Worm (Caenorhabditis elegans) whole organism, L1 larva: ENCODE measurements around the gene taf-6.2.

ENCODE experiments used
- aha-1 ChIP-seq: fragments of 150-350 bp; optimal IDR thresholded peaks from 2 replicates; lab custom pipeline; 2014; ENCODE audit warnings: missing biosample characterization, missing genetic modification characterization
- ceh-82 ChIP-seq, 3 experiments: fragments of 150-350 bp in 1 of 3; sonication (generic microtip) in 2 of 3; optimal IDR thresholded peaks; 2 replicates each; lab custom pipeline; 2014 to 2017; ENCODE audit warnings: missing biosample characterization in 3 of 3, missing genetic modification characterization in 3 of 3
- egl-27 ChIP-seq, 2 experiments: fragments of 150-350 bp in 1 of 2; sonication (generic microtip); optimal IDR thresholded peaks; 3 replicates each; lab custom pipeline; 2017 to 2018; ENCODE audit warnings: missing biosample characterization in 2 of 2, missing genetic modification characterization in 2 of 2, missing genetic modification reagents in 2 of 2
- elt-3 ChIP-seq, 6 experiments: fragments of 150-350 bp in 1 of 6; sonication (generic microtip); optimal IDR thresholded peaks; 2 replicates each; lab custom pipeline; 2017 to 2018; ENCODE audit warnings: missing biosample characterization in 6 of 6, missing genetic modification characterization in 6 of 6, inconsistent platforms in 1 of 6
- hpl-2 ChIP-seq: fragments of 150-350 bp; optimal IDR thresholded peaks from 2 replicates; lab custom pipeline; 2014; ENCODE audit warnings: missing biosample characterization, missing genetic modification reagents, missing genetic modification characterization
- mdl-1 ChIP-seq, 2 experiments: fragments of 150-350 bp; optimal IDR thresholded peaks; 2 replicates each; lab custom pipeline; 2014 to 2017; ENCODE audit warnings: missing biosample characterization in 2 of 2, missing genetic modification characterization in 2 of 2, inconsistent platforms in 1 of 2
- rnt-1 ChIP-seq: sonication (generic microtip); optimal IDR thresholded peaks from 2 replicates; lab custom pipeline; 2016; ENCODE audit warnings: mild to moderate bottlenecking, missing genetic modification characterization, moderate library complexity, missing compliant biosample characterization
- skn-1 ChIP-seq: fragments of 150-350 bp; optimal IDR thresholded peaks from 2 replicates; lab custom pipeline; 2014; ENCODE audit warnings: missing biosample characterization, missing genetic modification characterization
- snpc-4 ChIP-seq: fragments of 150-350 bp; optimal IDR thresholded peaks from 2 replicates; lab custom pipeline; 2014; ENCODE audit warnings: missing biosample characterization, missing genetic modification characterization
- unc-62 ChIP-seq: fragments of 150-350 bp; optimal IDR thresholded peaks from 2 replicates; lab custom pipeline; 2014; ENCODE audit warnings: missing biosample characterization, missing genetic modification reagents, missing genetic modification characterization
- ztf-11 ChIP-seq, 2 experiments: sonication (generic microtip); optimal IDR thresholded peaks; 2 replicates each; lab custom pipeline; 2016 to 2017; ENCODE audit warnings: missing genetic modification characterization in 2 of 2, missing biosample characterization in 1 of 2, missing compliant biosample characterization in 1 of 2
- ztf-4 ChIP-seq: fragments of 150-350 bp; optimal IDR thresholded peaks from 2 replicates; lab custom pipeline; 2014; ENCODE audit warnings: missing biosample characterization, missing genetic modification characterization

ce11 chrIV:3652223-3652622 lies 42.3 kb downstream of the taf-6.2 start:
- no peak for TF ChIP-seq ceh-82 (tag; optimal IDR thresholded peaks at IDR 0.05; lab: Kevin White, UChicago)
- no peak for TF ChIP-seq ztf-4 (tag; lab: Kevin White, UChicago)
- TF ChIP-seq snpc-4 (tag; lab: Kevin White, UChicago): no peak
- TF ChIP-seq rnt-1 (tag; lab: Kevin White, UChicago): peak; percentile 55
- no peak for TF ChIP-seq hpl-2 (GFP tag; lab: Kevin White, UChicago)
- TF ChIP-seq ztf-11 (tag; optimal IDR thresholded peaks at IDR 0.05; lab: Kevin White, UChicago): no peak
- TF ChIP-seq aha-1 (tag; lab: Kevin White, UChicago): no peak
- no peak for TF ChIP-seq egl-27 (tag; optimal IDR thresholded peaks at IDR 0.05; lab: Kevin White, UChicago)
- peak in 1 of 6 experiments; percentile 47 for TF ChIP-seq elt-3 (tag; optimal IDR thresholded peaks at IDR 0.05; lab: Kevin White, UChicago)
- TF ChIP-seq mdl-1 (tag; optimal IDR thresholded peaks at IDR 0.05; lab: Kevin White, UChicago): peak in 1 of 2 experiments; percentile 30
- TF ChIP-seq skn-1: no peak
- TF ChIP-seq unc-62 (GFP tag; lab: Kevin White, UChicago): no peak
